Fruit fly (Drosophila melanogaster): ENCODE results near the gene CanB.

DNA sequence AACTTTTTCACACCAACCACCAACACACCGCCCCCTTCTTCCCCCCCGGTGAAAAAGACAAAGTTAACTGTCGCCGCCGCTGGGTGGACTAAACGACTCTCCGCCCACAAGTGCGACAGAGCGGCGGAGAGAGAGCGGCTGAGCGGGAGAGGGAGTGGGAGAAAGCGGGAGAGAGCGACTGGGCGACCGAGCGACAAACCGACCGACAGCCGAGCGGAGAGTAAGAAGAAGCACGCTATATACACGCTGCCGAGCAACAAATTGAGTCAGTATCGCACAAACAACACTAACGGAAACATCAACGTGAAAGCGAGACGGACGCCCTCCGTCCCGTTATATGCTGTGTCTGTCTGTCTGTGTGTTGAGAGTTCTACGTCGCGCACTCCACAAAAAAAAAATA, 7.7 kb downstream of the CanB start, which contains the start of gene SK:
- no peak for TF ChIP-seq h (optimal IDR thresholded peaks at IDR 0.05)
- TF ChIP-seq Sin3A (optimal IDR thresholded peaks at IDR 0.05), result no peak
- no peak for TF ChIP-seq Myc (optimal IDR thresholded peaks at IDR 0.05)
- TF ChIP-seq insv (optimal IDR thresholded peaks at IDR 0.05), result no peak
